Worm (Caenorhabditis elegans): ENCODE results near the gene Y43C5B.2.

- TF ChIP-seq duxl-1 (tag; optimal IDR thresholded peaks at IDR 0.05; ENCODE audit: poor library complexity) (no peak), unc-130 (GFP tag; optimal IDR thresholded peaks at IDR 0.05) (no peak), saeg-2 (GFP tag; IDR thresholded peaks at IDR 0.05) (no peak), daf-12 (tag; optimal IDR thresholded peaks at IDR 0.05) (no peak)
Measured at ce11 chrIV:10345990-10346389, 6.2 kb downstream of the Y43C5B.2 start.

Measured in whole organism, L4 larva.